Fruit fly (Drosophila melanogaster): ENCODE measurements around the gene SP555.

DNA sequence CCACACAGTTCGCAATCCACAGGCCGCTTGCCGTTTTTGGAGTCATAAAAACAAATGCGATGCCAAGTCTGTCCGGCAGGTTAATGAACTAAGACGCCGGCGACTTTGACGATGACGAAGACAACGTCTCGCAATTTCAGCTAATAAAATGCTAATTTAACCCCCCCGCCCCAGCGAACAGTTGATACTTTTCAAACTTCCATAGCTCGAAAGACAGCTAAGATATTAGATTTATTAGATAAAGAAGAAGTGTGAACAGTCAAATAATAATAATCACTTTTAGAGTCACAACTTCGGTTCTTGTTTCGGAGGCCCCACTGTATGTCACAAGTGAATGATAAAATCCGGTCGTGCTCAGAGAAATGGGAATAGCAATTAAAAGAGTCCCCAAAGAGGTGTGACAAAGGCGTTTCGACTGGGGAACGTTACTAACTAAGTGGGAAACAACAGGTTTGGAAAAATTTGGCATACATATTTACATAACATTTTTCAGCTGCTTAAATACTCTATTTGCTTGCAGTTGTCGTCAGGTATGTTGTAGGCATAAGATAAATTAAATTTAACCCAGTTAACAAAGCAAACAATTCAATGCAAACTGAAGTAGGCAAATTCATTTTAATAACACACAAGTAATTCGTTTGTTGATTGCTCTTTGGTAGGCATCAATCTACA, 47.2 kb downstream of the SP555 start:
- no peak for TF ChIP-seq usp (GFP tag; optimal IDR thresholded peaks at IDR 0.05)
- no peak for TF ChIP-seq CG8478 (optimal IDR thresholded peaks at IDR 0.05)
- TF ChIP-seq Dll (optimal IDR thresholded peaks at IDR 0.05) = no peak
- no peak for TF ChIP-seq pan (optimal IDR thresholded peaks at IDR 0.05)

All from whole organism.